Worm (Caenorhabditis elegans) whole organism, L4 larva: Measurements from ENCODE around the gene srg-56.

ENCODE experiments used
- nhr-25 ChIP-seq: sonication (generic microtip); optimal IDR thresholded peaks from 2 replicates; lab custom pipeline; 2017; ENCODE audit warnings: missing genetic modification characterization, mild to moderate bottlenecking, missing compliant biosample characterization, antibody characterized with exemption, moderate library complexity, borderline replicate concordance; ENCODE audit not compliant: insufficient read depth
- snpc-4 ChIP-seq: fragments of 150-350 bp; optimal IDR thresholded peaks from 2 replicates; lab custom pipeline; 2014; ENCODE audit warnings: missing biosample characterization, missing genetic modification characterization

- TF ChIP-seq snpc-4 (tag; lab: Kevin White, UChicago) (no peak), nhr-25 (no peak)
These were observed 21.4 kb upstream of the srg-56 start, which contains the start of gene srg-58 for ce11 chrV:2759456-2759855.
